Worm (Caenorhabditis elegans) whole organism, L4 larva: ENCODE results near the gene emc-3.
A peak's percentile ranks its signal among the peaks of the same experiment; 100 is the strongest.

Experiments
- D1046.2 ChIP-seq: fragments of 200-800 bp; sonication (Bioruptor generic); IDR thresholded peaks from 2 replicates; pipeline ENCODE4 v1.3.6; 2022; ENCODE audit warnings: missing genetic modification characterization, missing compliant biosample characterization
- F37D6.2 ChIP-seq: sonication (generic microtip); optimal IDR thresholded peaks from 2 replicates; lab custom pipeline; 2016; ENCODE audit warnings: mild to moderate bottlenecking, missing genetic modification characterization, missing compliant biosample characterization
- F44E2.7 ChIP-seq: fragments of 200-800 bp; sonication (Bioruptor generic); IDR thresholded peaks from 2 replicates; pipeline ENCODE4 v2.1.2; 2022; ENCODE audit warnings: missing genetic modification characterization, missing compliant biosample characterization
- F49E8.2 ChIP-seq: sonication (generic microtip); optimal IDR thresholded peaks from 2 replicates; lab custom pipeline; 2016; ENCODE audit warnings: missing compliant biosample characterization, mild to moderate bottlenecking, missing genetic modification characterization, borderline replicate concordance
- R02D3.7 ChIP-seq: fragments of 150-350 bp; sonication (generic microtip); optimal IDR thresholded peaks from 3 replicates; lab custom pipeline; 2014; ENCODE audit warnings: missing biosample characterization, missing genetic modification characterization
- T26A8.4 ChIP-seq: fragments of 200-800 bp; sonication (Bioruptor generic); IDR thresholded peaks from 2 replicates; pipeline ENCODE4 v1.3.6; 2022; ENCODE audit warnings: missing genetic modification characterization, missing compliant biosample characterization
- Y105C5A.15 ChIP-seq: fragments of 200-800 bp; sonication (Bioruptor generic); IDR thresholded peaks from 2 replicates; pipeline ENCODE4 v1.3.6; 2022; ENCODE audit warnings: missing genetic modification characterization, missing compliant biosample characterization
- Y48G9A.11 ChIP-seq: fragments of 200-800 bp; sonication (Bioruptor generic); IDR thresholded peaks from 2 replicates; pipeline ENCODE4 v1.3.6; 2022; ENCODE audit warnings: missing genetic modification reagents, missing genetic modification characterization, missing compliant biosample characterization
- ZK546.5 ChIP-seq, 2 experiments: sonication (generic microtip); optimal IDR thresholded peaks; 2 replicates each; lab custom pipeline; 2017; ENCODE audit warnings: missing biosample characterization in 2 of 2, missing genetic modification characterization in 2 of 2
- aha-1 ChIP-seq: fragments of 150-350 bp; peaks from one replicate; lab custom pipeline; 2014; ENCODE audit warnings: missing biosample characterization, missing genetic modification characterization
- ama-1 ChIP-seq: fragments of 150-350 bp; optimal IDR thresholded peaks from 2 replicates; lab custom pipeline; 2014; ENCODE audit warnings: inconsistent platforms, mixed read lengths
- arid-1 ChIP-seq: fragments of 200-800 bp; sonication (Bioruptor generic); conservative IDR thresholded peaks from 2 replicates; pipeline ENCODE4 v1.3.6; 2022; ENCODE audit warnings: missing genetic modification reagents, missing genetic modification characterization, missing compliant biosample characterization
- ceh-20 ChIP-seq: fragments of 200-800 bp; sonication (Bioruptor generic); IDR thresholded peaks from 2 replicates; pipeline ENCODE4 v1.3.6; 2022; ENCODE audit warnings: missing genetic modification reagents, missing genetic modification characterization, missing compliant biosample characterization
- ceh-32 ChIP-seq: sonication (generic microtip); optimal IDR thresholded peaks from 2 replicates; lab custom pipeline; 2016; ENCODE audit warnings: mild to moderate bottlenecking, missing genetic modification characterization, missing compliant biosample characterization; ENCODE audit not compliant: poor library complexity
- ceh-44 ChIP-seq: fragments of 200-800 bp; sonication (Bioruptor generic); IDR thresholded peaks from 2 replicates; pipeline ENCODE4 v1.3.6; 2022; ENCODE audit warnings: missing genetic modification reagents, missing genetic modification characterization, missing compliant biosample characterization
- ceh-62 ChIP-seq: sonication (generic microtip); optimal IDR thresholded peaks from 2 replicates; lab custom pipeline; 2017; ENCODE audit warnings: missing biosample characterization, missing genetic modification characterization
- ctbp-1 ChIP-seq: fragments of 200-800 bp; sonication (Bioruptor generic); IDR thresholded peaks from 2 replicates; pipeline ENCODE4 v1.3.6; 2022; ENCODE audit warnings: missing genetic modification reagents, missing genetic modification characterization, missing compliant biosample characterization
- daf-12 ChIP-seq: fragments of 150-350 bp; optimal IDR thresholded peaks from 2 replicates; lab custom pipeline; 2014; ENCODE audit warnings: missing biosample characterization, missing genetic modification reagents, missing genetic modification characterization
- daf-8 ChIP-seq: fragments of 200-800 bp; sonication (Bioruptor generic); IDR thresholded peaks from 2 replicates; pipeline ENCODE4 v1.3.6; 2022; ENCODE audit warnings: missing genetic modification characterization, missing compliant biosample characterization
- duxl-1 ChIP-seq: sonication (generic microtip); optimal IDR thresholded peaks from 2 replicates; lab custom pipeline; 2016; ENCODE audit warnings: mild to moderate bottlenecking, missing genetic modification characterization, moderate library complexity, missing compliant biosample characterization; ENCODE audit not compliant: poor library complexity
- dve-1 ChIP-seq: sonication (generic microtip); optimal IDR thresholded peaks from 2 replicates; lab custom pipeline; 2017; ENCODE audit warnings: antibody characterized with exemption, mild to moderate bottlenecking, missing genetic modification characterization, missing compliant biosample characterization; ENCODE audit not compliant: insufficient read depth
- fkh-10 ChIP-seq: fragments of 150-350 bp; optimal IDR thresholded peaks from 2 replicates; lab custom pipeline; 2014; ENCODE audit warnings: missing biosample characterization, missing genetic modification reagents, missing genetic modification characterization
- hif-1 ChIP-seq, 2 experiments: sonication (generic microtip); optimal IDR thresholded peaks; 2 replicates each; lab custom pipeline; 2016 to 2017; ENCODE audit warnings: missing compliant biosample characterization in 2 of 2, missing genetic modification characterization in 2 of 2, missing genetic modification reagents in 2 of 2, missing genotype in 2 of 2, mild to moderate bottlenecking in 1 of 2
- hlh-30 ChIP-seq: sonication (generic microtip); optimal IDR thresholded peaks from 2 replicates; lab custom pipeline; 2017; ENCODE audit warnings: antibody characterized with exemption, mild to moderate bottlenecking, missing genetic modification characterization, missing compliant biosample characterization; ENCODE audit not compliant: insufficient read depth
- hmg-1.1 ChIP-seq: fragments of 200-800 bp; sonication (Bioruptor generic); IDR thresholded peaks from 2 replicates; pipeline ENCODE4 v1.3.6; 2022; ENCODE audit warnings: missing genetic modification reagents, missing genetic modification characterization, missing compliant biosample characterization
- jun-1 ChIP-seq: fragments of 150-350 bp; optimal IDR thresholded peaks from 2 replicates; lab custom pipeline; 2014; ENCODE audit warnings: missing biosample characterization, missing genetic modification reagents, missing genetic modification characterization
- lim-7 ChIP-seq: fragments of 200-800 bp; sonication (Bioruptor generic); IDR thresholded peaks from 2 replicates; pipeline ENCODE4 v1.3.6; 2022; ENCODE audit warnings: missing genetic modification characterization, missing compliant biosample characterization
- lin-13 ChIP-seq: fragments of 150-350 bp; optimal IDR thresholded peaks from 2 replicates; lab custom pipeline; 2014; ENCODE audit warnings: missing biosample characterization, missing genetic modification reagents, missing genetic modification characterization
- lin-15B ChIP-seq: fragments of 150-350 bp; sonication (generic microtip); optimal IDR thresholded peaks from 3 replicates; lab custom pipeline; 2014; ENCODE audit warnings: missing biosample characterization, missing genetic modification characterization
- lin-38 ChIP-seq: fragments of 200-800 bp; sonication (Bioruptor generic); IDR thresholded peaks from 2 replicates; pipeline ENCODE4 v1.3.6; 2022; ENCODE audit warnings: missing genetic modification reagents, missing genetic modification characterization, missing compliant biosample characterization
- lir-3 ChIP-seq: sonication (generic microtip); optimal IDR thresholded peaks from 2 replicates; lab custom pipeline; 2016; ENCODE audit warnings: mild to moderate bottlenecking, missing genetic modification characterization, missing compliant biosample characterization
- lsy-2 ChIP-seq, 2 experiments: fragments of 150-350 bp in 1 of 2; sonication (generic microtip) in 1 of 2; optimal IDR thresholded peaks; 2 replicates each; lab custom pipeline; 2014 to 2017; ENCODE audit warnings: missing biosample characterization in 2 of 2, missing genetic modification characterization in 2 of 2
- madf-5 ChIP-seq, 2 experiments: fragments of 200-800 bp; sonication (Bioruptor generic); IDR thresholded peaks; 2 replicates each; pipeline ENCODE4 v1.3.6; 2022; ENCODE audit warnings: missing compliant biosample characterization in 2 of 2, missing genetic modification characterization in 2 of 2
- mep-1 ChIP-seq: fragments of 150-350 bp; sonication (generic microtip); optimal IDR thresholded peaks from 3 replicates; lab custom pipeline; 2014; ENCODE audit warnings: missing biosample characterization, missing genetic modification characterization
- mxl-2 ChIP-seq: fragments of 200-800 bp; sonication (Bioruptor generic); conservative IDR thresholded peaks from 2 replicates; pipeline ENCODE4 v1.3.6; 2022; ENCODE audit warnings: missing genetic modification reagents, missing genetic modification characterization, missing compliant biosample characterization
- nhr-10 ChIP-seq: fragments of 150-350 bp; optimal IDR thresholded peaks from 2 replicates; lab custom pipeline; 2014; ENCODE audit warnings: missing biosample characterization, missing genetic modification characterization
- nhr-102 ChIP-seq: sonication (generic microtip); optimal IDR thresholded peaks from 2 replicates; lab custom pipeline; 2016; ENCODE audit warnings: mild to moderate bottlenecking, missing genetic modification characterization, moderate library complexity, missing compliant biosample characterization
- nhr-11 ChIP-seq: fragments of 150-350 bp; optimal IDR thresholded peaks from 2 replicates; lab custom pipeline; 2014; ENCODE audit warnings: missing biosample characterization, missing genetic modification characterization
- nhr-25 ChIP-seq: sonication (generic microtip); optimal IDR thresholded peaks from 2 replicates; lab custom pipeline; 2017; ENCODE audit warnings: missing genetic modification characterization, mild to moderate bottlenecking, missing compliant biosample characterization, antibody characterized with exemption, moderate library complexity, borderline replicate concordance; ENCODE audit not compliant: insufficient read depth
- nhr-28 ChIP-seq: fragments of 150-350 bp; optimal IDR thresholded peaks from 2 replicates; lab custom pipeline; 2014; ENCODE audit warnings: missing biosample characterization, missing genetic modification characterization
- nhr-41 ChIP-seq: fragments of 200-800 bp; sonication (Bioruptor generic); IDR thresholded peaks from 2 replicates; pipeline ENCODE4 v1.3.6; 2022; ENCODE audit warnings: missing genetic modification reagents, missing genetic modification characterization, missing compliant biosample characterization
- nhr-48 ChIP-seq: sonication (generic microtip); optimal IDR thresholded peaks from 2 replicates; lab custom pipeline; 2016; ENCODE audit warnings: mild to moderate bottlenecking, missing genetic modification characterization, missing compliant biosample characterization
- nhr-6 ChIP-seq: fragments of 150-350 bp; optimal IDR thresholded peaks from 2 replicates; lab custom pipeline; 2014; ENCODE audit warnings: missing biosample characterization, missing genetic modification characterization
- nhr-77 ChIP-seq: fragments of 150-350 bp; optimal IDR thresholded peaks from 2 replicates; lab custom pipeline; 2014; ENCODE audit warnings: missing biosample characterization, missing genetic modification characterization
- rbr-2 ChIP-seq: sonication (generic microtip); optimal IDR thresholded peaks from 2 replicates; lab custom pipeline; 2016; ENCODE audit warnings: missing genotype, missing genetic modification characterization, missing compliant biosample characterization
- saeg-2 ChIP-seq: fragments of 200-800 bp; sonication (Bioruptor generic); IDR thresholded peaks from 2 replicates; pipeline ENCODE4 v1.3.6; 2022; ENCODE audit warnings: missing genetic modification reagents, missing genetic modification characterization, missing compliant biosample characterization
- tag-97 ChIP-seq: fragments of 200-800 bp; sonication (Bioruptor generic); IDR thresholded peaks from 2 replicates; pipeline ENCODE4 v1.3.6; 2022; ENCODE audit warnings: missing genetic modification characterization, missing compliant biosample characterization
- vab-7 ChIP-seq: fragments of 200-800 bp; sonication (Bioruptor generic); IDR thresholded peaks from 2 replicates; pipeline ENCODE4 v1.3.6; 2022; ENCODE audit warnings: missing genetic modification reagents, missing genetic modification characterization, missing compliant biosample characterization
- zip-11 ChIP-seq: fragments of 200-800 bp; sonication (Bioruptor generic); IDR thresholded peaks from 2 replicates; pipeline ENCODE4 v1.3.6; 2022; ENCODE audit warnings: missing genetic modification characterization, missing compliant biosample characterization
- zip-2 ChIP-seq: fragments of 150-350 bp; optimal IDR thresholded peaks from 2 replicates; lab custom pipeline; 2014; ENCODE audit warnings: missing biosample characterization, missing genetic modification characterization

Gene emc-3

ce11 chrIV:13389237-13389636, 7.5 kb upstream of the emc-3 start (continued):
- TF ChIP-seq arid-1 (no peak), Y105C5A.15 (0 out of 2 replicates have a peak, but pooled peaks have one; percentile 34), fkh-10 (GFP tag; lab: Kevin White, UChicago) (no peak)

- TF ChIP-seq nhr-10 (tag; lab: Kevin White, UChicago) (peak; percentile 90), nhr-28 (tag; lab: Kevin White, UChicago) (peak; percentile 32), hlh-30 (tag; lab: Kevin White, UChicago) (peak; percentile 65), jun-1 (tag; lab: Kevin White, UChicago) (peak; percentile 13), nhr-48 (tag; lab: Kevin White, UChicago) (peak; percentile 56), D1046.2 (GFP tag; lab: Robert Waterston, UW) (no peak), lin-38 (peak; percentile 70), ama-1 (lab: Kevin White, UChicago) (peak; percentile 94), nhr-41 (GFP tag; lab: Robert Waterston, UW) (no peak), mep-1 (tag; lab: Kevin White, UChicago) (peak; percentile 83), nhr-25 (tag; lab: Kevin White, UChicago) (no peak), saeg-2 (GFP tag; lab: Robert Waterston, UW) (no peak), zip-2 (tag; lab: Kevin White, UChicago) (peak; percentile 66), T26A8.4 (peak; percentile 69), hmg-1.1 (GFP tag; lab: Robert Waterston, UW) (0 out of 2 replicates have a peak, but pooled peaks have one; percentile 25), aha-1 (peak; percentile 95), nhr-77 (tag; lab: Kevin White, UChicago) (peak; percentile 60), ZK546.5 (tag; optimal IDR thresholded peaks at IDR 0.05; lab: Kevin White, UChicago) (no peak), nhr-102 (tag; lab: Kevin White, UChicago) (peak; percentile 49), rbr-2 (no peak), lsy-2 (tag; optimal IDR thresholded peaks at IDR 0.05; lab: Kevin White, UChicago) (peak; percentile 0 to 80), nhr-11 (no peak), daf-12 (no peak), nhr-6 (tag; lab: Kevin White, UChicago) (no peak), ceh-20 (GFP tag; lab: Robert Waterston, UW) (peak; percentile 48; the same call in 1 of the 2 replicates), duxl-1 (tag; lab: Kevin White, UChicago) (peak; percentile 5), arid-1 (no peak; the same call in 1 of the 2 replicates), Y48G9A.11 (GFP tag; lab: Robert Waterston, UW) (no peak), zip-11 (GFP tag; lab: Robert Waterston, UW) (no peak), F37D6.2 (tag; lab: Kevin White, UChicago) (no peak), vab-7 (no peak), R02D3.7 (peak; percentile 33), lin-13 (GFP tag; lab: Kevin White, UChicago) (peak; percentile 41), dve-1 (tag; lab: Kevin White, UChicago) (no peak), lim-7 (GFP tag; lab: Robert Waterston, UW) (no peak), F49E8.2 (no peak), hif-1 (tag; optimal IDR thresholded peaks at IDR 0.05; lab: Kevin White, UChicago) (peak in 1 of 2 experiments; percentile 45), mxl-2 (GFP tag; lab: Robert Waterston, UW) (peak; percentile 54), lin-15B (tag; lab: Kevin White, UChicago) (no peak), ceh-32 (tag; lab: Kevin White, UChicago) (no peak), ctbp-1 (GFP tag; lab: Robert Waterston, UW) (peak; percentile 50; the same call in 1 of the 2 replicates), ceh-44 (GFP tag; lab: Robert Waterston, UW) (no peak), ceh-62 (tag; lab: Kevin White, UChicago) (no peak), lir-3 (tag; lab: Kevin White, UChicago) (no peak), madf-5 (GFP tag; IDR thresholded peaks at IDR 0.05; lab: Robert Waterston, UW) (no peak), tag-97 (GFP tag; lab: Robert Waterston, UW) (no peak), F44E2.7 (no peak), daf-8 (GFP tag; lab: Robert Waterston, UW) (no peak)
These were observed 7.1 kb upstream of the emc-3 start for ce11 chrIV:13388779-13389178.
